Worm (Caenorhabditis elegans) whole organism, L1 larva: ENCODE data around the gene str-73.

Source experiments
- C04F5.9 ChIP-seq: sonication (generic microtip); optimal IDR thresholded peaks from 2 replicates; lab custom pipeline; 2016; ENCODE audit warnings: missing genetic modification characterization, missing compliant biosample characterization
- C16A3.4 ChIP-seq: fragments of 150-350 bp; optimal IDR thresholded peaks from 2 replicates; lab custom pipeline; 2014; ENCODE audit warnings: missing biosample characterization, missing genetic modification characterization
- F16B12.6 ChIP-seq: fragments of 150-350 bp; optimal IDR thresholded peaks from 2 replicates; lab custom pipeline; 2014; ENCODE audit warnings: missing biosample characterization, missing genetic modification characterization
- Y116A8C.19 ChIP-seq: sonication (generic microtip); optimal IDR thresholded peaks from 2 replicates; lab custom pipeline; 2016; ENCODE audit warnings: missing compliant biosample characterization, missing genetic modification characterization, borderline replicate concordance
- ama-1 ChIP-seq: fragments of 150-350 bp; optimal IDR thresholded peaks from 2 replicates; lab custom pipeline; 2014
- ceh-88 ChIP-seq: fragments of 200-800 bp; sonication (Bioruptor generic); IDR thresholded peaks from 2 replicates; pipeline ENCODE4 v1.3.6; 2022; ENCODE audit warnings: missing genetic modification characterization, missing compliant biosample characterization
- ceh-90 ChIP-seq: sonication (generic microtip); optimal IDR thresholded peaks from 2 replicates; lab custom pipeline; 2016; ENCODE audit warnings: missing genetic modification characterization, missing compliant biosample characterization
- dsc-1 ChIP-seq: sonication (generic microtip); optimal IDR thresholded peaks from 2 replicates; lab custom pipeline; 2016; ENCODE audit warnings: mild to moderate bottlenecking, missing genetic modification characterization, missing compliant biosample characterization
- efl-1 ChIP-seq, 4 experiments: fragments of 150-350 bp; optimal IDR thresholded peaks in 3 of 4; peaks in 1 of 4; 1 replicate in 1 of 4; 2 replicates in 3 of 4; lab custom pipeline; 2014; ENCODE audit warnings: missing biosample characterization in 2 of 4, missing genetic modification characterization in 2 of 4, missing genetic modification reagents in 2 of 4
- egl-13 ChIP-seq: sonication (generic microtip); optimal IDR thresholded peaks from 2 replicates; lab custom pipeline; 2016; ENCODE audit warnings: missing genotype, missing genetic modification reagents, missing genetic modification characterization, missing compliant biosample characterization
- elt-2 ChIP-seq: sonication (generic microtip); optimal IDR thresholded peaks from 2 replicates; lab custom pipeline; 2016; ENCODE audit warnings: missing genetic modification characterization, mild to moderate bottlenecking, inconsistent platforms, missing compliant biosample characterization, missing genetic modification reagents
- grh-1 ChIP-seq: fragments of 200-800 bp; sonication (Bioruptor generic); IDR thresholded peaks from 2 replicates; pipeline ENCODE4 v1.3.6; 2022; ENCODE audit warnings: missing genetic modification reagents, missing genetic modification characterization, missing compliant biosample characterization
- irx-1 ChIP-seq: sonication (generic microtip); optimal IDR thresholded peaks from 2 replicates; lab custom pipeline; 2016; ENCODE audit warnings: missing genetic modification characterization, missing compliant biosample characterization
- lin-13 ChIP-seq: fragments of 150-350 bp; optimal IDR thresholded peaks from 2 replicates; lab custom pipeline; 2014; ENCODE audit warnings: missing biosample characterization, missing genetic modification reagents, missing genetic modification characterization
- lin-14 ChIP-seq: fragments of 200-800 bp; sonication (Bioruptor generic); optimal IDR thresholded peaks from 2 replicates; lab custom pipeline; 2018; ENCODE audit warnings: mild to moderate bottlenecking, missing genetic modification characterization, moderate library complexity, missing compliant biosample characterization
- lin-35 ChIP-seq, 2 experiments: fragments of 150-350 bp; optimal IDR thresholded peaks; 2 replicates each; lab custom pipeline; 2014; ENCODE audit warnings: missing biosample characterization in 2 of 2, missing genetic modification characterization in 2 of 2, missing genetic modification reagents in 2 of 2
- lir-3 ChIP-seq: sonication (generic microtip); optimal IDR thresholded peaks from 2 replicates; lab custom pipeline; 2016; ENCODE audit warnings: mild to moderate bottlenecking, missing genetic modification characterization, moderate library complexity, missing compliant biosample characterization; ENCODE audit not compliant: poor library complexity
- lsy-2 ChIP-seq, 2 experiments: fragments of 150-350 bp; optimal IDR thresholded peaks; 2 replicates each; lab custom pipeline; 2014; ENCODE audit warnings: missing biosample characterization in 2 of 2, missing genetic modification characterization in 2 of 2
- nhr-11 ChIP-seq: fragments of 150-350 bp; optimal IDR thresholded peaks from 2 replicates; lab custom pipeline; 2014; ENCODE audit warnings: missing biosample characterization, missing genetic modification characterization
- nhr-12 ChIP-seq: sonication (generic microtip); optimal IDR thresholded peaks from 2 replicates; lab custom pipeline; 2017; ENCODE audit warnings: missing biosample characterization, missing genetic modification characterization
- nhr-237 ChIP-seq: fragments of 150-350 bp; optimal IDR thresholded peaks from 2 replicates; lab custom pipeline; 2014; ENCODE audit warnings: missing biosample characterization, missing genetic modification characterization
- pax-3 ChIP-seq: fragments of 200-800 bp; sonication (Bioruptor generic); optimal IDR thresholded peaks from 2 replicates; lab custom pipeline; 2018; ENCODE audit warnings: mild to moderate bottlenecking, missing genetic modification characterization, moderate library complexity, missing compliant biosample characterization
- rnt-1 ChIP-seq: sonication (generic microtip); optimal IDR thresholded peaks from 2 replicates; lab custom pipeline; 2016; ENCODE audit warnings: mild to moderate bottlenecking, missing genetic modification characterization, moderate library complexity, missing compliant biosample characterization
- skn-1 ChIP-seq: fragments of 150-350 bp; optimal IDR thresholded peaks from 2 replicates; lab custom pipeline; 2014; ENCODE audit warnings: missing biosample characterization, missing genetic modification characterization
- snpc-4 ChIP-seq: fragments of 150-350 bp; optimal IDR thresholded peaks from 2 replicates; lab custom pipeline; 2014; ENCODE audit warnings: missing biosample characterization, missing genetic modification characterization
- sptf-1 ChIP-seq: fragments of 150-350 bp; optimal IDR thresholded peaks from 2 replicates; lab custom pipeline; 2014; ENCODE audit warnings: missing biosample characterization, missing genetic modification characterization
- tbx-2 ChIP-seq: sonication (generic microtip); optimal IDR thresholded peaks from 2 replicates; lab custom pipeline; 2016; ENCODE audit warnings: missing genetic modification characterization, missing compliant biosample characterization
- tlp-1 ChIP-seq: fragments of 150-350 bp; optimal IDR thresholded peaks from 2 replicates; lab custom pipeline; 2014; ENCODE audit warnings: missing biosample characterization, missing genetic modification characterization
- unc-130 ChIP-seq: fragments of 150-350 bp; optimal IDR thresholded peaks from 2 replicates; lab custom pipeline; 2017; ENCODE audit warnings: missing biosample characterization, missing genetic modification characterization, inconsistent platforms
- unc-62 ChIP-seq: fragments of 150-350 bp; optimal IDR thresholded peaks from 2 replicates; lab custom pipeline; 2014; ENCODE audit warnings: missing biosample characterization, missing genetic modification reagents, missing genetic modification characterization
- unc-86 ChIP-seq: sonication (generic microtip); optimal IDR thresholded peaks from 2 replicates; lab custom pipeline; 2016; ENCODE audit warnings: missing genetic modification characterization, missing compliant biosample characterization
- vab-15 ChIP-seq: sonication (generic microtip); optimal IDR thresholded peaks from 2 replicates; lab custom pipeline; 2017; ENCODE audit warnings: missing genotype, mild to moderate bottlenecking, missing genetic modification characterization, missing compliant biosample characterization
- zag-1 ChIP-seq: fragments of 150-350 bp; optimal IDR thresholded peaks from 2 replicates; lab custom pipeline; 2014; ENCODE audit warnings: missing biosample characterization, missing genetic modification characterization
- zip-4 ChIP-seq: fragments of 200-800 bp; sonication (Bioruptor generic); optimal IDR thresholded peaks from 2 replicates; lab custom pipeline; 2018; ENCODE audit warnings: mild to moderate bottlenecking, missing genetic modification characterization, moderate library complexity, missing compliant biosample characterization
- ztf-4 ChIP-seq: fragments of 150-350 bp; optimal IDR thresholded peaks from 2 replicates; lab custom pipeline; 2014; ENCODE audit warnings: missing biosample characterization, missing genetic modification characterization

The str-73 gene

DNA sequence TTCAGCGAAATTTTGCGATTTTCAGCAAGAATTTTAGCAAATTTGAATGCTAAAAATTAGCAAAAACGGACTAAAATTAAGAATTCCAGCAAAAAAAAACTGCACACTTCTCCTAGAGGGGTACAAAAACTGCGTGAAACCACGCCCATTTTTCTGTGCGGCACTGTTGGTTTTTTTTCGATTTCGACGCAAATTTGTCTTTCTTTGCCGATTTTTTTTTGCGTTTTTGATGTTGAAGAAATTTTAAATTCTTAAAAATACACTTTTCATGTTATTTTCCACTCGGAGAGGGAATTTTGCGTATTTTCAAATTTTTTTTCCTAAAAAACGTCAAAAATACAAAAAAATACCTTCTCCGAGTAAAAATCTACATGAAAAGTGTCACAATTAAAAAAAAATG is 26.1 kb upstream of the str-73 start, which contains the start of gene syp-1:
Gene syp-1 (plus strand): TSS at position 301 of the 400 bp plus-strand sequence.
- TF ChIP-seq vab-15 (tag; lab: Kevin White, UChicago) (no peak), lsy-2 (tag; optimal IDR thresholded peaks at IDR 0.05; lab: Kevin White, UChicago) (no peak), lin-14 (GFP tag; lab: Kevin White, UChicago) (no peak), C04F5.9 (tag; lab: Kevin White, UChicago) (no peak), ceh-88 (GFP tag; lab: Robert Waterston, UW) (no peak), tbx-2 (no peak)

DNA sequence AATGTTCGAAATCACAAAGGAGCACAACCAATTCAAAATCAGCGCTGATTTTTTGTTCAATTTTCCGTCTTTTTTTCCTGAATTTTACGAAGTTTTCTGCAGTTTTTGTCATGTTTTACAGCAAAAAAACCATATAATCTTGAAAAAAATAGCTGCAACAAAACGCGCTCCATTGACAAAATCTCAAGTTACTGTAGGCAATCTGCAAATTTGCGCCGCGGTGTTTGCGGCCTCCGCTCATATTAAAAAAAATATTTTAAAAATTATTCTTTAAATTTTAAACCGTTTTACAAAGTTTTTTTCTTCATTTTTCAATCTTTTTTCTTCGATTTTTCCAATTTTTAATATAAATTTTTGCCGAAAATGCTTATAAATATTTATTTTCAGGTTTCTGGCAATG is 24.7 kb upstream of the str-73 start:
- TF ChIP-seq nhr-11 (tag; lab: Kevin White, UChicago) (no peak), snpc-4 (no peak), tbx-2 (no peak), efl-1 (optimal IDR thresholded peaks at IDR 0.05; lab: Kevin White, UChicago) (peak in 1 of 2 experiments; percentile 85), efl-1 (GFP tag; optimal IDR thresholded peaks at IDR 0.05 in 1 of 2; lab: Kevin White, UChicago) (no peak), sptf-1 (no peak), egl-13 (tag; lab: Kevin White, UChicago) (no peak), lin-13 (GFP tag; lab: Kevin White, UChicago) (no peak)
- TF ChIP-seq, all 84 proteins: peak for 1

DNA sequence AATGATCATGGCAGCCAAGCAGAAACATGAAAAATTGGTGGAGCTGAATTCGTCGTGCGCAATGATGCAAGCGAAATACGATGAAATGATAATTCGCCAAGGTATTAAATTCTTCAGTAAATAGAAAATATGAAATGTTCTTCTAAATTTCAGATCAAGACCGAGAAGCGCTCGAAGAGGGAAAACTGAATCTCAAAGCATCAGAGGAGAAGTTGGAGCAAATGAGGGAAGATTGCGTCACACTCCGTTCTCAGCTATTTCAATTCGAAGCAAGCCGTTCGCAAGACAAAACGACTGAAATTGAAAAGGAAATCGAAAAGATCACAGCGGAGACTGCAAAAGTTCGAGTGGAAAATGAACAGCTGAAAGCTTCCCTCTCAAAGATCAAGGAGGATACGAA is 23.7 kb upstream of the str-73 start:
- no peak for TF ChIP-seq elt-2 (tag; lab: Kevin White, UChicago)
- no peak for TF ChIP-seq unc-62 (GFP tag; lab: Kevin White, UChicago)
- TF ChIP-seq rnt-1 (tag; lab: Kevin White, UChicago): no peak
- no peak for TF ChIP-seq Y116A8C.19
- no peak for TF ChIP-seq snpc-4
- no peak for TF ChIP-seq zip-4 (GFP tag; lab: Kevin White, UChicago)

DNA sequence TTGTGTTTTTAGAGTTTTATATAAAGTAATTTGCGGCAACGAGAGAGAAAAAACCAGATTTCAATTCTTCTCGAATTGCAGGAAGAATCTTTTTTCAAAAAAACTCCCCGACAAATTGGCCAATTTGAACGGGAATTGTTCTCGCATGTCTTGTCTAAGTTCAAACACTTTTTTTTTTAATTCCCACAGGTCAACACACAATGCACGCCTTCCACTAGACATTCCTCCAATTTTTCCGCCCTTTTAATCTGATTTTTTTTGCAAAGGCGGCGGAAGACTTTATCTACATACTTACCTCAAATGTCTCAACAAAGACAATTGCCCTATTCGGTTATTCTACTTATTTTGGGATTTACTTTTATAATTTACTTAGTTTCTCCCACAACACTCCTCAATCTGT is 22.4 kb upstream of the str-73 start, which contains the start of gene F26D2.3:
Gene F26D2.3 (plus strand): TSS at position 301 of the 400 bp plus-strand sequence.
- TF ChIP-seq unc-130 (tag; lab: Kevin White, UChicago) (no peak), skn-1 (no peak), F16B12.6 (tag; lab: Kevin White, UChicago) (no peak)
- TF ChIP-seq, all 84 proteins: peak for 0

DNA sequence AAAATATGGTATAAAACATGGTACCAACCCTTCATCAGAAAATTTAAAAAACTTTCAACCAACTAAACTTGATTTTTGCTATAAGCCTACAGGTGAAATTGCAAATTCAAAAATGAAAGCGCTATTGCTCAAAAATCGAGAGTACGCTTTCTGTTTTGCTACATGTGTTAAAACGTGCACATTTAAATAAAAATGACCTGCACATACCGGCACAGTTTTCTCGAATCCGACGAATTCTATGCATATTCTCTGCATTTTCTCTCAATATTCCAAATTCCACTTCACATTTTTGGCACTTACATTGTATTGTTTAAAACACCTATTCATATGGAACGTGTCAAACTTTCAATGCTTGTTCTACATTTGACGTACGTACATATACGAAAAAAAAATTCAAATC is 19.5 kb upstream of the str-73 start, which contains the start of gene srh-145:
Gene srh-145 (plus strand): TSS at position 193 of the 400 bp plus-strand sequence.
- no peak for TF ChIP-seq lir-3
- TF ChIP-seq lin-13 (GFP tag; lab: Kevin White, UChicago): no peak
- no peak for TF ChIP-seq nhr-12
- no peak for TF ChIP-seq tlp-1 (tag; lab: Kevin White, UChicago)

DNA sequence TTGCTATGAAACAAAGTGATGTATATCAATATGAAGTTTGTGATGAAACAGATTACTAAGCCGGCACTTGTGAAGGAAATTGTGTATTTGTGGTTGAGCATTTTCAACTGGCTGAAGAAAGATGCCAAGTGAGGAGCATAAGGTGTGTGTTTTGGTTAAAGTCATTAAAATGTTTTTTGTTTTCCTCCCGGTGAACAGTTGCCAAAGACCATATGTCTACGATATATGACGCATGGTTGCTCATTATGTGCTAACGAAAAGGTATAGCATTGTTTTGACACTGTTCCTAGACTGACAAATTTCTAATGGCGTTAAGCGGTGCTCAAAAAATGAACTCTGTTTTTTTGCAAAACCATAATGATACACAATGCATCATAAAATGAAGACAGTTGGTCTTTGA is 13.0 kb upstream of the str-73 start, which contains the start of gene str-55:
Gene str-55 (minus strand): TSS at position 101 of the 400 bp plus-strand sequence.
- TF ChIP-seq irx-1 (tag; lab: Kevin White, UChicago) (no peak), pax-3 (no peak), nhr-237 (tag; lab: Kevin White, UChicago) (no peak), lin-35 (GFP tag; optimal IDR thresholded peaks at IDR 0.05; lab: Kevin White, UChicago) (no peak), ceh-88 (GFP tag; lab: Robert Waterston, UW) (no peak), ceh-90 (no peak), dsc-1 (tag; lab: Kevin White, UChicago) (no peak), Y116A8C.19 (no peak), unc-62 (GFP tag; lab: Kevin White, UChicago) (no peak), zag-1 (tag; lab: Kevin White, UChicago) (no peak), lin-13 (GFP tag; lab: Kevin White, UChicago) (no peak), ama-1 (lab: Kevin White, UChicago) (no peak), nhr-12 (no peak), efl-1 (optimal IDR thresholded peaks at IDR 0.05; lab: Kevin White, UChicago) (no peak), efl-1 (GFP tag; optimal IDR thresholded peaks at IDR 0.05 in 1 of 2; lab: Kevin White, UChicago) (no peak), unc-86 (tag; lab: Kevin White, UChicago) (no peak), grh-1 (GFP tag; lab: Robert Waterston, UW) (no peak), ztf-4 (tag; lab: Kevin White, UChicago) (no peak), lsy-2 (tag; optimal IDR thresholded peaks at IDR 0.05; lab: Kevin White, UChicago) (no peak), C16A3.4 (tag; lab: Kevin White, UChicago) (no peak), nhr-11 (tag; lab: Kevin White, UChicago) (no peak)
